Worm (Caenorhabditis elegans) whole organism, midembryonic: ENCODE measurements around the gene K09C4.9.

Experiments used
- T22C8.4 ChIP-seq: fragments of 200-800 bp; sonication (Bioruptor generic); IDR thresholded peaks from 2 replicates; pipeline ENCODE4 v1.3.6; 2022; ENCODE audit warnings: missing genetic modification characterization, missing compliant biosample characterization
- klf-2 ChIP-seq: fragments of 200-800 bp; sonication (Bioruptor generic); conservative IDR thresholded peaks from 2 replicates; pipeline ENCODE4 v1.3.6; 2022; ENCODE audit warnings: missing genetic modification reagents, missing genetic modification characterization, missing compliant biosample characterization

ce11 chrX:3262600-3262999 is 9.0 kb downstream of the K09C4.9 start, which contains the start of gene fbxb-71:
- no peak for TF ChIP-seq klf-2 (GFP tag; lab: Robert Waterston, UW)
- TF ChIP-seq T22C8.4 (GFP tag; lab: Robert Waterston, UW), result no peak
